Fruit fly (Drosophila melanogaster) whole organism, wandering third instar larva: ENCODE results near the gene Nup98-96.

Source experiments
- Abd-B ChIP-seq: fragments of >200 bp; optimal IDR thresholded peaks from 2 replicates; lab custom pipeline; 2017; ENCODE audit warnings: missing biosample characterization, missing genetic modification characterization
- CG32264 ChIP-seq: fragments of 200-800 bp; sonication (Bioruptor generic); optimal IDR thresholded peaks from 2 replicates; lab custom pipeline; 2016; ENCODE audit warnings: missing biosample characterization, missing genetic modification characterization
- CG9705 ChIP-seq: fragments of 200-800 bp; sonication (Bioruptor generic); optimal IDR thresholded peaks from 2 replicates; lab custom pipeline; 2018; ENCODE audit warnings: missing biosample characterization, mild to moderate bottlenecking, missing genetic modification characterization
- CrebA ChIP-seq: fragments of 200-800 bp; sonication (Bioruptor generic); optimal IDR thresholded peaks from 2 replicates; lab custom pipeline; 2016; ENCODE audit warnings: missing biosample characterization, mild to moderate bottlenecking, missing genetic modification characterization, borderline replicate concordance
- Dfd ChIP-seq: fragments of >200 bp; optimal IDR thresholded peaks from 2 replicates; lab custom pipeline; 2017; ENCODE audit warnings: missing biosample characterization, missing genetic modification characterization
- Dif ChIP-seq: fragments of 200-275, 200-300 bp; sonication (Bioruptor generic); optimal IDR thresholded peaks from 2 replicates; lab custom pipeline; 2018; ENCODE audit warnings: missing biosample characterization, missing genetic modification characterization; ENCODE audit not compliant: partially characterized antibody
- GATAd ChIP-seq: sonication (Bioruptor generic); optimal IDR thresholded peaks from 2 replicates; lab custom pipeline; 2016; ENCODE audit warnings: missing biosample characterization, missing genetic modification characterization
- HLH106 ChIP-seq: fragments of 200-800 bp; optimal IDR thresholded peaks from 3 replicates; lab custom pipeline; 2019; ENCODE audit warnings: missing biosample characterization, mild to moderate bottlenecking, missing genetic modification characterization, moderate library complexity
- Hnf4 ChIP-seq: fragments of 200-800 bp; sonication (Bioruptor generic); optimal IDR thresholded peaks from 2 replicates; lab custom pipeline; 2016; ENCODE audit warnings: missing biosample characterization, mild to moderate bottlenecking, missing genetic modification characterization
- Hr78 ChIP-seq: fragments of >200 bp; optimal IDR thresholded peaks from 2 replicates; lab custom pipeline; 2017; ENCODE audit warnings: missing biosample characterization, missing genetic modification characterization
- Hr83 ChIP-seq: fragments of 200-300 bp; sonication (Bioruptor generic); optimal IDR thresholded peaks from 2 replicates; lab custom pipeline; 2016; ENCODE audit warnings: missing biosample characterization, mild to moderate bottlenecking, missing genetic modification characterization, moderate library complexity; ENCODE audit not compliant: poor library complexity, severe bottlenecking
- Jra ChIP-seq: sonication (Bioruptor generic); optimal IDR thresholded peaks from 2 replicates; lab custom pipeline; 2016; ENCODE audit warnings: missing biosample characterization, missing genetic modification characterization
- Mio ChIP-seq: sonication (Bioruptor generic); optimal IDR thresholded peaks from 2 replicates; lab custom pipeline; 2016; ENCODE audit warnings: missing biosample characterization, missing genetic modification characterization
- Myc ChIP-seq: fragments of >200 bp; optimal IDR thresholded peaks from 2 replicates; lab custom pipeline; 2017
- N ChIP-seq: fragments of >200 bp; optimal IDR thresholded peaks from 2 replicates; lab custom pipeline; 2018; ENCODE audit warnings: missing biosample characterization, missing external identifiers, missing genetic modification characterization
- OdsH ChIP-seq: fragments of 200-800 bp; sonication (Bioruptor generic); optimal IDR thresholded peaks from 2 replicates; lab custom pipeline; 2016; ENCODE audit warnings: missing biosample characterization, mild to moderate bottlenecking, missing genetic modification characterization
- Rel ChIP-seq, 2 experiments: fragments of 200-800 bp; sonication (Bioruptor generic) in 1 of 2; optimal IDR thresholded peaks; 2 replicates in 1 of 2; 3 replicates in 1 of 2; lab custom pipeline; 2016 to 2019; ENCODE audit warnings: mild to moderate bottlenecking in 2 of 2, missing biosample characterization in 2 of 2, missing genetic modification characterization in 2 of 2, moderate library complexity in 1 of 2
- Sp1 ChIP-seq: fragments of 200-800 bp; sonication (Bioruptor generic); optimal IDR thresholded peaks from 3 replicates; lab custom pipeline; 2019; ENCODE audit warnings: missing biosample characterization, mild to moderate bottlenecking, missing genetic modification characterization, moderate library complexity
- Vsx2 ChIP-seq: fragments of 200-300, 225-300 bp; sonication (Bioruptor generic); optimal IDR thresholded peaks from 2 replicates; lab custom pipeline; 2018; ENCODE audit warnings: missing biosample characterization, missing genetic modification characterization; ENCODE audit not compliant: partially characterized antibody
- br ChIP-seq: fragments of 200-800 bp; sonication (Bioruptor generic); optimal IDR thresholded peaks from 2 replicates; lab custom pipeline; 2016; ENCODE audit warnings: missing biosample characterization, missing genetic modification characterization
- brk ChIP-seq: fragments of 200-800 bp; sonication (Bioruptor generic); optimal IDR thresholded peaks from 2 replicates; lab custom pipeline; 2016; ENCODE audit warnings: missing biosample characterization, mild to moderate bottlenecking, missing genetic modification characterization
- dl ChIP-seq, 2 experiments: fragments of 175-275, 200-275 bp in 1 of 2; fragments of 200-275 bp in 1 of 2; sonication (Bioruptor generic); optimal IDR thresholded peaks; lab custom pipeline; 2018; ENCODE audit warnings: mild to moderate bottlenecking in 2 of 2, missing biosample characterization in 2 of 2, missing genetic modification characterization in 2 of 2, moderate library complexity in 2 of 2; ENCODE audit not compliant: partially characterized antibody in 2 of 2, insufficient read depth in 1 of 2
- dmrt93B ChIP-seq: fragments of 200-800 bp; sonication (Bioruptor generic); optimal IDR thresholded peaks from 2 replicates; lab custom pipeline; 2018; ENCODE audit warnings: missing biosample characterization, mild to moderate bottlenecking, missing genetic modification characterization
- dsf ChIP-seq: sonication (Bioruptor generic); optimal IDR thresholded peaks from 2 replicates; lab custom pipeline; 2016; ENCODE audit warnings: missing biosample characterization, missing genetic modification characterization, borderline replicate concordance
- ey ChIP-seq: fragments of 200-800 bp; sonication (Bioruptor generic); optimal IDR thresholded peaks from 2 replicates; lab custom pipeline; 2016; ENCODE audit warnings: missing biosample characterization, missing genetic modification characterization
- foxo ChIP-seq, 2 experiments: fragments of 200-800 bp; sonication (Bioruptor generic); optimal IDR thresholded peaks; 2 replicates in 1 of 2; 3 replicates in 1 of 2; lab custom pipeline; 2016 to 2017; ENCODE audit warnings: missing biosample characterization in 2 of 2, missing genetic modification characterization in 2 of 2
- fru ChIP-seq: fragments of 200-800 bp; sonication (Bioruptor generic); optimal IDR thresholded peaks from 3 replicates; lab custom pipeline; 2016; ENCODE audit warnings: missing biosample characterization, mild to moderate bottlenecking, missing genetic modification characterization
- h ChIP-seq: fragments of 200-800 bp; sonication (Bioruptor generic); optimal IDR thresholded peaks from 3 replicates; lab custom pipeline; 2016; ENCODE audit warnings: missing biosample characterization, mild to moderate bottlenecking, missing genetic modification characterization
- jim ChIP-seq: fragments of 175-275, 200-325 bp; sonication (Bioruptor generic); optimal IDR thresholded peaks from 2 replicates; lab custom pipeline; 2016; ENCODE audit warnings: missing biosample characterization, mild to moderate bottlenecking, missing genetic modification characterization
- lola ChIP-seq: fragments of >200 bp; optimal IDR thresholded peaks from 2 replicates; lab custom pipeline; 2017; ENCODE audit warnings: missing biosample characterization, missing genetic modification characterization
- pan ChIP-seq: fragments of >200 bp; optimal IDR thresholded peaks from 2 replicates; lab custom pipeline; 2017
- psq ChIP-seq: fragments of 200-800 bp; sonication (Bioruptor generic); optimal IDR thresholded peaks from 3 replicates; lab custom pipeline; 2017; ENCODE audit warnings: missing biosample characterization, mild to moderate bottlenecking, missing genetic modification characterization, moderate library complexity
- rgr ChIP-seq: fragments of 200-800 bp; sonication (Bioruptor generic); optimal IDR thresholded peaks from 3 replicates; lab custom pipeline; 2016; ENCODE audit warnings: missing biosample characterization, mild to moderate bottlenecking, missing genetic modification characterization
- sage ChIP-seq: fragments of 200-800 bp; sonication (Bioruptor generic); optimal IDR thresholded peaks from 2 replicates; lab custom pipeline; 2016; ENCODE audit warnings: missing biosample characterization, mild to moderate bottlenecking, missing genetic modification characterization
- sv ChIP-seq: fragments of 200-800 bp; sonication (Bioruptor generic); optimal IDR thresholded peaks from 3 replicates; lab custom pipeline; 2016; ENCODE audit warnings: missing biosample characterization, missing genetic modification characterization
- tai ChIP-seq: sonication (Bioruptor generic); optimal IDR thresholded peaks from 2 replicates; lab custom pipeline; 2016; ENCODE audit warnings: missing biosample characterization, missing genetic modification characterization
- usp ChIP-seq: fragments of >200 bp; optimal IDR thresholded peaks from 2 replicates; lab custom pipeline; 2017; ENCODE audit warnings: missing biosample characterization, missing genetic modification characterization
- woc ChIP-seq: sonication (Bioruptor generic); optimal IDR thresholded peaks from 2 replicates; lab custom pipeline; 2016; ENCODE audit warnings: missing biosample characterization, mild to moderate bottlenecking, missing genetic modification characterization

The Nup98-96 gene

DNA sequence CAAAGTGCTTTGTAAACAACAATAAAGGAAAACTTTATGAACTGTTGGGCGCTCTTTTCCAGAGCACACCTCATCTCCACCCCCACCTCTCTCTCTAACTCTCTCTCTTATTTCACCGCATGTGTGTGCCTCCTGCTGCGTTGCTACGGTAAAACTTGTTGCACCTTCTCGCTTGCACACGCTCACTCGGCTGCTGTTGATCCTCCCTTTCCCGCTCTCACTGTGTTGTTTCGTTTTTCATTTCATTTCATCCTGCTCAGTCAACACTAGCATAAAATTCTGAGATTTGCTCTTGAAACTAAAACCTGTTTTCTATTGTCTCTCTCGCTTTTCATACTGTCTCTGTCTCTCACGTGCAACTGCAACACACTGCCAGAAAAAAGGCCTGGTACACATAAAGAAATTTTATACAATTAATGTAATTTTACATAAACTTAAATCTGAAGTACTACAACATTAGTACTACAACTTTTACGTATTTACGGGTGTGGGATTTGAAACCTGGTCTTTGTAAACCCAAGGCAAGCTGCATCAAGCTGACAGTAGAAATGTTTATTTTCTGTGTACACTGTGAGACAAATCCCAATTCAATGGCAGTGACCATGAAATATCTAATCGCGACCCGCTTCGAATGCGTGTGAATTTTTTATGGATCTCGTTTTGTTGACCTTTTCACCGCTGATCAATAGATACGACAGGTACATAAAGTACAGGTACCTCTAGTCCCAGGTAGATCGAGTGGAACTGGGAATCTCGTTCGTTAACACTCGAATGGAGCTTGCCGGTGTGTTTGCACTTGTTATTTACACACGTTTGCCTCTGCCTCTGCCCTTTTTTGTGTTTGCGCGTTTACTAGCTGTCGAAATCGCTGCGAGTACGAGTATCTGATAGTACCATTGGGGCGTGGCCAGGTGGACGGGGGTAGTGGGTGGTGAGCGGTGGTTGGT is 1.3 kb upstream of the Nup98-96 start:
- TF ChIP-seq CG9705 (peak; percentile 15), Jra (peak; percentile 66), GATAd (GFP tag; lab: Kevin White, UChicago) (no peak), sage (GFP tag; lab: Kevin White, UChicago) (no peak), Abd-B (GFP tag; lab: Kevin White, UChicago) (no peak), foxo (GFP tag; optimal IDR thresholded peaks at IDR 0.05; lab: Kevin White, UChicago) (peak; percentile 37 to 90), jim (GFP tag; lab: Kevin White, UChicago) (no peak), rgr (GFP tag; lab: Kevin White, UChicago) (peak; percentile 88), Dfd (GFP tag; lab: Kevin White, UChicago) (no peak), usp (no peak), Mio (GFP tag; lab: Kevin White, UChicago) (no peak), br (peak; percentile 81), N (no peak), Dif (GFP tag; lab: Kevin White, UChicago) (peak; percentile 44), Vsx2 (GFP tag; lab: Kevin White, UChicago) (peak; percentile 94), h (GFP tag; lab: Kevin White, UChicago) (peak; percentile 91), CrebA (GFP tag; lab: Kevin White, UChicago) (no peak), ey (GFP tag; lab: Kevin White, UChicago) (peak; percentile 90), Hr78 (no peak), sv (GFP tag; lab: Kevin White, UChicago) (peak; percentile 77), Myc (lab: Kevin White, UChicago) (no peak), Sp1 (GFP tag; lab: Kevin White, UChicago) (peak; percentile 71), fru (GFP tag; lab: Kevin White, UChicago) (peak; percentile 88), woc (GFP tag; lab: Kevin White, UChicago) (peak; percentile 85), dl (GFP tag; optimal IDR thresholded peaks at IDR 0.05; lab: Kevin White, UChicago; ENCODE audit: insufficient read depth in 1 of 2, partially characterized antibody in 2 of 2) (no peak), dsf (peak; percentile 47), OdsH (GFP tag; lab: Kevin White, UChicago) (peak; percentile 84), psq (GFP tag; lab: Kevin White, UChicago) (peak; percentile 79), CG32264 (peak; percentile 76), HLH106 (tag; lab: Kevin White, UChicago) (peak; percentile 75), Hr83 (GFP tag; lab: Kevin White, UChicago) (peak; percentile 97), Rel (GFP tag; optimal IDR thresholded peaks at IDR 0.05; lab: Kevin White, UChicago) (peak; percentile 73), Rel (tag; optimal IDR thresholded peaks at IDR 0.05; lab: Kevin White, UChicago) (no peak), Hnf4 (GFP tag; lab: Kevin White, UChicago) (peak; percentile 84), pan (no peak), tai (GFP tag; lab: Kevin White, UChicago) (no peak), dmrt93B (peak; percentile 61), brk (GFP tag; lab: Kevin White, UChicago) (no peak), lola (GFP tag; lab: Kevin White, UChicago) (no peak)
- TF ChIP-seq, all 38 proteins: peak for 22

DNA sequence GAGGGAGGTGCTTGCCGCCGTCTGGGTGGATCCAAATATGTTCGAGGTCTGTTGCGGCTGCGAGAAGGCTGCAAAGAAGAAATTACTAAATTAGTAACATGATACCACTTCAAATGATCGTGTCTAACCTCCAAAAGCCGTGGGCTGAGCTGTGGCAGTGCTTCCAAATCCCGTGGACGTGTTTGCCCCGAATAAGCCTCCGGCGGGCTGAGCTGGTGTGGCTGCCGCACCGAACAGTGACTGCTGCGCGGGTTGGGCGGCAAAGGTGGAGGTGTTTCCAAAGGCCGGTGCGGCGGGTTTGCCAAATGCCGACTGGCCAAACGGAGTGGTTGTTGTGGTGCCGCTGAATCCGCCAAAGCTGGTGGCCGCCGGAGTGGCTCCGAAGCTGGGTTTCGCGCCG is 664 bp downstream of the Nup98-96 start:
- no peak for TF ChIP-seq Vsx2 (GFP tag; lab: Kevin White, UChicago)
- no peak for TF ChIP-seq Sp1 (GFP tag; lab: Kevin White, UChicago)
- TF ChIP-seq Dif (GFP tag; lab: Kevin White, UChicago), result no peak
- TF ChIP-seq dl (GFP tag; optimal IDR thresholded peaks at IDR 0.05; lab: Kevin White, UChicago; ENCODE audit: insufficient read depth in 1 of 2, partially characterized antibody in 2 of 2), result no peak
- no peak for TF ChIP-seq lola (GFP tag; lab: Kevin White, UChicago)
- TF ChIP-seq CG9705, result no peak
- TF ChIP-seq, all 38 proteins: peak for 0
